Fruit fly (Drosophila melanogaster): ENCODE measurements around the gene CG9568.

CG9568 gene

DNA sequence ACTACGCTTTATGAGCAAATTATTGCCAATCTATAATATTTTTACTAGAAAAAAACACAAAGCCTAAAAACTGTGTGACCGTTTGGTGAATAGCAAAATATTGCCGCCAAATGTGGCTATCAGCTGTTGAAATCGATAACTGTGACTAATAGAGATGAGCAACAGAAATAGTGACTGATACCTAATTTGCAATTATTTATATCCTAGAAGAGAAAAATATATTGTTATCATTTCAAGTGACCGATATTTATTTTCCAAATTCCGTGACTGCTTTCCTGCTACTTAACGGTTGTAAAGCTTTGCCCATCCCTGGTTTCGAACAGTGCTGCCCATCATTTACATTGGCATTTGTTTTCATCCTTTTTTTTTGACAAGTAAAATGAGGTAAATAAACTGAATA is 13.1 kb upstream of the CG9568 start, which contains the start of the genes alien and CG18661:
Gene alien (minus strand): TSS at position 95 of the 400 bp plus-strand sequence.
Gene CG18661 (plus strand): TSS at position 321 of the 400 bp plus-strand sequence.
- peak; percentile 62 for TF ChIP-seq rgr (GFP tag; optimal IDR thresholded peaks at IDR 0.05)
- peak; percentile 84 for TF ChIP-seq brk (GFP tag; optimal IDR thresholded peaks at IDR 0.05)
- peak; percentile 83 for TF ChIP-seq tai (GFP tag; optimal IDR thresholded peaks at IDR 0.05)
- peak; percentile 75 for TF ChIP-seq GATAd (GFP tag; optimal IDR thresholded peaks at IDR 0.05)
- peak; percentile 73 for TF ChIP-seq woc (GFP tag; optimal IDR thresholded peaks at IDR 0.05)
- no peak for TF ChIP-seq Rel (GFP tag; optimal IDR thresholded peaks at IDR 0.05)
- no peak for TF ChIP-seq Rel (tag; optimal IDR thresholded peaks at IDR 0.05)
- TF ChIP-seq sage (GFP tag; optimal IDR thresholded peaks at IDR 0.05) = no peak
- peak; percentile 56 for TF ChIP-seq CG9705 (GFP tag; optimal IDR thresholded peaks at IDR 0.05)
- peak; percentile 66 for TF ChIP-seq Jra (GFP tag; optimal IDR thresholded peaks at IDR 0.05)
- no peak for TF ChIP-seq Dif (GFP tag; optimal IDR thresholded peaks at IDR 0.05; ENCODE audit: partially characterized antibody)
- peak; percentile 51 for TF ChIP-seq OdsH (GFP tag; optimal IDR thresholded peaks at IDR 0.05)
- TF ChIP-seq usp (GFP tag; optimal IDR thresholded peaks at IDR 0.05) = no peak
- no peak for TF ChIP-seq Dfd (GFP tag; optimal IDR thresholded peaks at IDR 0.05)
- TF ChIP-seq psq (GFP tag; optimal IDR thresholded peaks at IDR 0.05) = peak; percentile 73
- TF ChIP-seq dmrt93B (GFP tag; optimal IDR thresholded peaks at IDR 0.05) = peak; percentile 70
- no peak for TF ChIP-seq N (GFP tag; optimal IDR thresholded peaks at IDR 0.05)
- TF ChIP-seq foxo (GFP tag; optimal IDR thresholded peaks at IDR 0.05) = peak; percentile 7 to 94
- TF ChIP-seq jim (GFP tag; optimal IDR thresholded peaks at IDR 0.05) = no peak
- peak; percentile 15 for TF ChIP-seq Myc (optimal IDR thresholded peaks at IDR 0.05)
- TF ChIP-seq pan (optimal IDR thresholded peaks at IDR 0.05) = no peak
- peak; percentile 20 for TF ChIP-seq dsf (GFP tag; optimal IDR thresholded peaks at IDR 0.05; ENCODE audit: borderline replicate concordance)
- peak; percentile 91 for TF ChIP-seq fru (GFP tag; optimal IDR thresholded peaks at IDR 0.05)
- peak; percentile 82 for TF ChIP-seq Hnf4 (GFP tag; optimal IDR thresholded peaks at IDR 0.05)
- TF ChIP-seq dl (GFP tag; optimal IDR thresholded peaks at IDR 0.05; ENCODE audit: insufficient read depth in 1 of 2, partially characterized antibody in 2 of 2) = no peak
- TF ChIP-seq Vsx2 (GFP tag; optimal IDR thresholded peaks at IDR 0.05; ENCODE audit: partially characterized antibody) = no peak
- TF ChIP-seq CG32264 (GFP tag; optimal IDR thresholded peaks at IDR 0.05) = no peak
- TF ChIP-seq br (GFP tag; optimal IDR thresholded peaks at IDR 0.05) = peak; percentile 44
- TF ChIP-seq ey (GFP tag; optimal IDR thresholded peaks at IDR 0.05) = peak; percentile 94
- no peak for TF ChIP-seq Mio (GFP tag; optimal IDR thresholded peaks at IDR 0.05)
- peak; percentile 53 for TF ChIP-seq Hr83 (GFP tag; optimal IDR thresholded peaks at IDR 0.05; ENCODE audit: poor library complexity, severe bottlenecking)
- TF ChIP-seq Sp1 (GFP tag; optimal IDR thresholded peaks at IDR 0.05) = peak; percentile 60
- no peak for TF ChIP-seq Hr78 (GFP tag; optimal IDR thresholded peaks at IDR 0.05)
- peak; percentile 78 for TF ChIP-seq HLH106 (tag; optimal IDR thresholded peaks at IDR 0.05)
- TF ChIP-seq h (GFP tag; optimal IDR thresholded peaks at IDR 0.05) = peak; percentile 56
- TF ChIP-seq sv (GFP tag; optimal IDR thresholded peaks at IDR 0.05) = peak; percentile 75

DNA sequence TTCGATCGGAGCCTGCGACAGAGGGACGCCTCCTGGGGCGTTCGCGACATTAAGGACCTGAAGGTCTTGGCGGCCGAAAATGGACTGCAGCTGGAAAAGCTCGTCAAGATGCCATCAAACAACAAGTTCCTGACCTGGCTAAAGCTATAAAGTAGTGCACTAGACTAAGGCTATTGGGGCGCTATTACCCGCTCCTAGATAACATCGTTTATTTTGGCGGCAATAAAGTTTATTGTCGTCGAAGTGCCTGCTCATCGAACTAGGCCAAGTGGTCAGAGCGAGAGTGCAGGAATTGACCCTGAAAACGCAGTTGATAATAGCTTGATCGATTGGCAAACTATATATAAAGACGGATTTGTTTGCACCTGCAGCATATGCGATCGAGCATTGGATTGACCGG is 12.1 kb upstream of the CG9568 start, which contains the start of gene Try29F:
Gene Try29F (plus strand): TSS at position 301 of the 400 bp plus-strand sequence.
- TF ChIP-seq dmrt93B (GFP tag; optimal IDR thresholded peaks at IDR 0.05) = no peak
- no peak for TF ChIP-seq CrebA (GFP tag; optimal IDR thresholded peaks at IDR 0.05; ENCODE audit: borderline replicate concordance)
- TF ChIP-seq Hr83 (GFP tag; optimal IDR thresholded peaks at IDR 0.05; ENCODE audit: poor library complexity, severe bottlenecking) = no peak
- no peak for TF ChIP-seq Myc (optimal IDR thresholded peaks at IDR 0.05)
- no peak for TF ChIP-seq Jra (GFP tag; optimal IDR thresholded peaks at IDR 0.05)
- TF ChIP-seq Dif (GFP tag; optimal IDR thresholded peaks at IDR 0.05; ENCODE audit: partially characterized antibody) = no peak
- no peak for TF ChIP-seq woc (GFP tag; optimal IDR thresholded peaks at IDR 0.05)
- no peak for TF ChIP-seq HLH106 (tag; optimal IDR thresholded peaks at IDR 0.05)
- TF ChIP-seq fru (GFP tag; optimal IDR thresholded peaks at IDR 0.05) = no peak
- TF ChIP-seq jim (GFP tag; optimal IDR thresholded peaks at IDR 0.05) = no peak
- TF ChIP-seq usp (GFP tag; optimal IDR thresholded peaks at IDR 0.05) = no peak
- no peak for TF ChIP-seq h (GFP tag; optimal IDR thresholded peaks at IDR 0.05)
- no peak for TF ChIP-seq Vsx2 (GFP tag; optimal IDR thresholded peaks at IDR 0.05; ENCODE audit: partially characterized antibody)
- TF ChIP-seq Rel (GFP tag; optimal IDR thresholded peaks at IDR 0.05) = no peak
- TF ChIP-seq Rel (tag; optimal IDR thresholded peaks at IDR 0.05) = no peak
- TF ChIP-seq CG32264 (GFP tag; optimal IDR thresholded peaks at IDR 0.05) = no peak
- TF ChIP-seq CG9705 (GFP tag; optimal IDR thresholded peaks at IDR 0.05) = no peak
- TF ChIP-seq Abd-B (GFP tag; optimal IDR thresholded peaks at IDR 0.05) = no peak
- no peak for TF ChIP-seq sage (GFP tag; optimal IDR thresholded peaks at IDR 0.05)
- TF ChIP-seq br (GFP tag; optimal IDR thresholded peaks at IDR 0.05) = no peak
- no peak for TF ChIP-seq Hr78 (GFP tag; optimal IDR thresholded peaks at IDR 0.05)
